Worm (Caenorhabditis elegans) whole organism, mixed stage, embryonic: ENCODE data around the gene mrpl-46.

Experiments
- blmp-1 ChIP-seq: fragments of 150-350 bp; optimal IDR thresholded peaks from 2 replicates; lab custom pipeline; 2014; ENCODE audit warnings: missing biosample characterization, missing genetic modification characterization
- drap-1 ChIP-seq: fragments of 200-800 bp; sonication (Bioruptor generic); optimal IDR thresholded peaks from 3 replicates; lab custom pipeline; 2018; ENCODE audit warnings: mild to moderate bottlenecking, missing genetic modification characterization, missing compliant biosample characterization
- lin-13 ChIP-seq: fragments of 150-350 bp; optimal IDR thresholded peaks from 2 replicates; lab custom pipeline; 2014; ENCODE audit warnings: missing biosample characterization, missing genetic modification characterization
- mab-5 ChIP-seq: fragments of 150-350 bp; optimal IDR thresholded peaks from 2 replicates; lab custom pipeline; 2014; ENCODE audit warnings: missing biosample characterization, missing genetic modification characterization
- nhr-237 ChIP-seq: fragments of 150-350 bp; optimal IDR thresholded peaks from 2 replicates; lab custom pipeline; 2014; ENCODE audit warnings: missing biosample characterization, missing genetic modification characterization
- nhr-28 ChIP-seq: fragments of 150-350 bp; optimal IDR thresholded peaks from 2 replicates; lab custom pipeline; 2014; ENCODE audit warnings: missing biosample characterization, missing genetic modification characterization
- snpc-4 ChIP-seq: fragments of 150-350 bp; optimal IDR thresholded peaks from 2 replicates; lab custom pipeline; 2014; ENCODE audit warnings: missing biosample characterization, missing genetic modification characterization
- tbx-8 ChIP-seq: fragments of 200-800 bp; sonication (Bioruptor generic); optimal IDR thresholded peaks from 2 replicates; lab custom pipeline; 2018; ENCODE audit warnings: mild to moderate bottlenecking, missing genetic modification characterization, moderate library complexity, missing compliant biosample characterization
- unc-62 ChIP-seq: fragments of 150-350 bp; optimal IDR thresholded peaks from 2 replicates; lab custom pipeline; 2014; ENCODE audit warnings: missing biosample characterization, missing genetic modification reagents, missing genetic modification characterization

DNA sequence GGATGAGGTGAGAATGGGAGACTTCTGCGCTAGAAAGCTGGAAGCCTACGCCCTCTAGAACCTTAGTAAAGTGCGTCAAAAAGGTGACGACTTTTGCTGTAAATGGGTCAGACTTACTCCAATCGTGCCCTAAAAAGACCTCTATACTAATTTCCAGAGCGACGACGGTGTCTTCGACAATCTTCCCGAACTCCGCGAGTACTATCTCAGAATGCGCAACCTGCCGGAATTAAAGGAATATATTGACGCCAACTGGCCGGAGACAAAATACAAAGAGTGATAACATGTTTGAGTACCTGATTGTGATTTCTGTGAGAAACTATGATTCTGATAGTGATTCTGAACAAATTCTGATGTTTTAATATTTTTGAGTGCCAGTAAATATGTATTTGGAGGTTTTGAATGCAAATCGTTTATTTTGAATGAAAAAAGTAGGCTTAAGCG, 38.6 kb upstream of the mrpl-46 start:
- no peak for TF ChIP-seq tbx-8 (GFP tag; lab: Kevin White, UChicago)
- no peak for TF ChIP-seq mab-5 (tag; lab: Kevin White, UChicago)
- TF ChIP-seq nhr-28, result no peak
- TF ChIP-seq lin-13 (tag; lab: Kevin White, UChicago), result no peak
- no peak for TF ChIP-seq drap-1
- TF ChIP-seq unc-62 (GFP tag; lab: Kevin White, UChicago), result no peak
- no peak for TF ChIP-seq snpc-4 (tag; lab: Kevin White, UChicago)
- no peak for TF ChIP-seq blmp-1
- TF ChIP-seq nhr-237 (tag; lab: Kevin White, UChicago), result no peak
